Worm (Caenorhabditis elegans): ENCODE results near the gene clec-218.

DNA sequence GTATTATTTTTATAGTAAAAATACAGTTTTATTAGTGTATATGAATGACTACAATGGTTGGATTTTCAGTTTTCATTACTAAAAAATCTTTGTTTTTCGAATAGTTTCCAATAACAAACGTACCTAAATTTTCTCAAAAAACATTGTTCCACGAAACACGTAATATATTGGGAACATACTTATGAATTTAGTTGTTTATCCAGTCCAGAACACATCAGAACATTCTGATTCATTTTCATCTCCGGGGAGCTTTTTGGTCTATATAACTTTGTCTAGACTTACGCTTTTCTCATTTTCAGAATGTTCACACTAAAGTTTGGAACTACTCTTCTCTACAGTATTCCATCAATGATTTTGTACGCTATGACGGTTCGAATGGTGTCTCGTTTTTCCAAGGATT, 16.0 kb upstream of the clec-218 start, which contains the start of gene srg-33:
- TF ChIP-seq lin-35 (GFP tag; optimal IDR thresholded peaks at IDR 0.05) (no peak), die-1 (tag; optimal IDR thresholded peaks at IDR 0.05) (no peak), dpff-1 (tag; optimal IDR thresholded peaks at IDR 0.05) (no peak), lsl-1 (GFP tag; optimal IDR thresholded peaks at IDR 0.05) (no peak), ztf-3 (GFP tag; optimal IDR thresholded peaks at IDR 0.05) (no peak), ama-1 (optimal IDR thresholded peaks at IDR 0.05) (no peak), ama-1 (GFP tag; optimal IDR thresholded peaks at IDR 0.05) (no peak), xnd-1 (tag; optimal IDR thresholded peaks at IDR 0.05) (no peak), D2030.7 (GFP tag; IDR thresholded peaks at IDR 0.05) (no peak), mes-4 (tag; optimal IDR thresholded peaks at IDR 0.05) (no peak), snpc-4 (GFP tag; optimal IDR thresholded peaks at IDR 0.05) (no peak), snpc-4 (tag; optimal IDR thresholded peaks at IDR 0.05) (no peak), tbx-9 (tag; optimal IDR thresholded peaks at IDR 0.05; ENCODE audit: borderline replicate concordance) (no peak)
